Fruit fly (Drosophila melanogaster): ENCODE measurements around the gene Nmdmc.
A peak's percentile ranks its signal among the peaks of the same experiment; 100 is the strongest.

The Nmdmc gene

dm6 chr3R:9028690-9029089, 21.7 kb downstream of the Nmdmc start (continued):
- TF ChIP-seq D (optimal IDR thresholded peaks at IDR 0.05) (no peak), D (GFP tag; optimal IDR thresholded peaks at IDR 0.05) (no peak), abd-A (tag; optimal IDR thresholded peaks at IDR 0.05) (peak; percentile 83), CG7745 (tag; optimal IDR thresholded peaks at IDR 0.05) (peak; percentile 92), z (GFP tag; IDR thresholded peaks at IDR 0.05) (peak; percentile 60; the same call in 1 of the 3 replicates), otp (GFP tag; IDR thresholded peaks at IDR 0.05) (no peak), CG6689 (GFP tag; IDR thresholded peaks at IDR 0.05) (no peak), CG18764 (GFP tag; optimal IDR thresholded peaks at IDR 0.05) (no peak), Mes4 (GFP tag; optimal IDR thresholded peaks at IDR 0.05) (no peak), CG6813 (GFP tag; optimal IDR thresholded peaks at IDR 0.05) (no peak), CG11723 (GFP tag; optimal IDR thresholded peaks at IDR 0.05) (no peak), corto (GFP tag; optimal IDR thresholded peaks at IDR 0.05) (no peak), CG12155 (GFP tag; optimal IDR thresholded peaks at IDR 0.05) (no peak), Kr (GFP tag; optimal IDR thresholded peaks at IDR 0.05) (peak; percentile 14), crol (GFP tag; IDR thresholded peaks at IDR 0.05) (peak; percentile 21; the same call in 1 of the 2 replicates), Hr3 (GFP tag; optimal IDR thresholded peaks at IDR 0.05) (no peak), sr (GFP tag; IDR thresholded peaks at IDR 0.05) (peak; percentile 83), pb (GFP tag; optimal IDR thresholded peaks at IDR 0.05) (no peak), kah (GFP tag; optimal IDR thresholded peaks at IDR 0.05) (peak; percentile 27), mam (GFP tag; optimal IDR thresholded peaks at IDR 0.05) (no peak), ci (GFP tag; IDR thresholded peaks at IDR 0.05) (peak; percentile 53; the same call in 1 of the 3 replicates), ac (GFP tag; optimal IDR thresholded peaks at IDR 0.05) (no peak), CG6791 (GFP tag; IDR thresholded peaks at IDR 0.05; ENCODE audit: partially characterized antibody) (no peak), CG8765 (GFP tag; IDR thresholded peaks at IDR 0.05) (no peak), fd64A (GFP tag; optimal IDR thresholded peaks at IDR 0.05) (peak; percentile 43), CG32772 (GFP tag; IDR thresholded peaks at IDR 0.05) (0 out of 2 replicates have a peak, but pooled peaks have one; percentile 13), CG10321 (GFP tag; IDR thresholded peaks at IDR 0.05) (no peak), gsb-n (tag; optimal IDR thresholded peaks at IDR 0.05) (peak; percentile 17), CG12104 (GFP tag; optimal IDR thresholded peaks at IDR 0.05) (no peak), cg (GFP tag; optimal IDR thresholded peaks at IDR 0.05) (peak; percentile 17), CG32767 (GFP tag; IDR thresholded peaks at IDR 0.05) (0 out of 2 replicates have a peak, but pooled peaks have one; percentile 36), yki (optimal IDR thresholded peaks at IDR 0.05) (no peak), tll (GFP tag; optimal IDR thresholded peaks at IDR 0.05) (peak in 1 of 2 experiments; percentile 0), B-H2 (GFP tag; optimal IDR thresholded peaks at IDR 0.05) (no peak), chm (GFP tag; IDR thresholded peaks at IDR 0.05) (0 out of 2 replicates have a peak, but pooled peaks have one; percentile 29), CG10209 (GFP tag; optimal IDR thresholded peaks at IDR 0.05) (no peak), HLH4C (GFP tag; IDR thresholded peaks at IDR 0.05; ENCODE audit: partially characterized antibody) (no peak), vvl (GFP tag; IDR thresholded peaks at IDR 0.05) (peak; percentile 24; the same call in 1 of the 2 replicates), chinmo (GFP tag; IDR thresholded peaks at IDR 0.05; ENCODE audit: partially characterized antibody) (0 out of 4 replicates have a peak, but pooled peaks have one; percentile 40), zfh1 (GFP tag; IDR thresholded peaks at IDR 0.05) (0 out of 3 replicates have a peak, but pooled peaks have one; percentile 15), CG31224 (GFP tag; IDR thresholded peaks at IDR 0.05) (no peak), CG13624 (GFP tag; optimal IDR thresholded peaks at IDR 0.05) (no peak), CG6765 (GFP tag; optimal IDR thresholded peaks at IDR 0.05) (no peak)

Measured in whole organism, embryonic.